Worm (Caenorhabditis elegans): ENCODE results near the gene R11D1.10.

ce11 chrV:12696790-12697189, 32.5 kb upstream of the R11D1.10 start:
- no peak for TF ChIP-seq T22C8.4 (GFP tag; IDR thresholded peaks at IDR 0.05)
- TF ChIP-seq flt-1 (GFP tag; IDR thresholded peaks at IDR 0.05), result no peak
- TF ChIP-seq tab-1 (GFP tag; IDR thresholded peaks at IDR 0.05), result no peak

All from whole organism, midembryonic.